Fruit fly (Drosophila melanogaster) whole organism, wandering third instar larva: ENCODE measurements around the gene lic.

Experiments
- Abd-B ChIP-seq: fragments of >200 bp; optimal IDR thresholded peaks from 2 replicates; lab custom pipeline; 2017; ENCODE audit warnings: missing biosample characterization, missing genetic modification characterization
- CG32264 ChIP-seq: fragments of 200-800 bp; sonication (Bioruptor generic); optimal IDR thresholded peaks from 2 replicates; lab custom pipeline; 2016; ENCODE audit warnings: missing biosample characterization, missing genetic modification characterization
- CG9705 ChIP-seq: fragments of 200-800 bp; sonication (Bioruptor generic); optimal IDR thresholded peaks from 2 replicates; lab custom pipeline; 2018; ENCODE audit warnings: missing biosample characterization, mild to moderate bottlenecking, missing genetic modification characterization
- CrebA ChIP-seq: fragments of 200-800 bp; sonication (Bioruptor generic); optimal IDR thresholded peaks from 2 replicates; lab custom pipeline; 2016; ENCODE audit warnings: missing biosample characterization, mild to moderate bottlenecking, missing genetic modification characterization, borderline replicate concordance
- Dfd ChIP-seq: fragments of >200 bp; optimal IDR thresholded peaks from 2 replicates; lab custom pipeline; 2017; ENCODE audit warnings: missing biosample characterization, missing genetic modification characterization
- Dif ChIP-seq: fragments of 200-275, 200-300 bp; sonication (Bioruptor generic); optimal IDR thresholded peaks from 2 replicates; lab custom pipeline; 2018; ENCODE audit warnings: missing biosample characterization, missing genetic modification characterization; ENCODE audit not compliant: partially characterized antibody
- GATAd ChIP-seq: sonication (Bioruptor generic); optimal IDR thresholded peaks from 2 replicates; lab custom pipeline; 2016; ENCODE audit warnings: missing biosample characterization, missing genetic modification characterization
- HLH106 ChIP-seq: fragments of 200-800 bp; optimal IDR thresholded peaks from 3 replicates; lab custom pipeline; 2019; ENCODE audit warnings: missing biosample characterization, mild to moderate bottlenecking, missing genetic modification characterization, moderate library complexity
- Hnf4 ChIP-seq: fragments of 200-800 bp; sonication (Bioruptor generic); optimal IDR thresholded peaks from 2 replicates; lab custom pipeline; 2016; ENCODE audit warnings: missing biosample characterization, mild to moderate bottlenecking, missing genetic modification characterization
- Hr78 ChIP-seq: fragments of >200 bp; optimal IDR thresholded peaks from 2 replicates; lab custom pipeline; 2017; ENCODE audit warnings: missing biosample characterization, missing genetic modification characterization
- Hr83 ChIP-seq: fragments of 200-300 bp; sonication (Bioruptor generic); optimal IDR thresholded peaks from 2 replicates; lab custom pipeline; 2016; ENCODE audit warnings: missing biosample characterization, mild to moderate bottlenecking, missing genetic modification characterization, moderate library complexity; ENCODE audit not compliant: poor library complexity, severe bottlenecking
- Jra ChIP-seq: sonication (Bioruptor generic); optimal IDR thresholded peaks from 2 replicates; lab custom pipeline; 2016; ENCODE audit warnings: missing biosample characterization, missing genetic modification characterization
- Mio ChIP-seq: sonication (Bioruptor generic); optimal IDR thresholded peaks from 2 replicates; lab custom pipeline; 2016; ENCODE audit warnings: missing biosample characterization, missing genetic modification characterization
- Myc ChIP-seq: fragments of >200 bp; optimal IDR thresholded peaks from 2 replicates; lab custom pipeline; 2017
- N ChIP-seq: fragments of >200 bp; optimal IDR thresholded peaks from 2 replicates; lab custom pipeline; 2018; ENCODE audit warnings: missing biosample characterization, missing external identifiers, missing genetic modification characterization
- Sp1 ChIP-seq: fragments of 200-800 bp; sonication (Bioruptor generic); optimal IDR thresholded peaks from 3 replicates; lab custom pipeline; 2019; ENCODE audit warnings: missing biosample characterization, mild to moderate bottlenecking, missing genetic modification characterization, moderate library complexity
- Vsx2 ChIP-seq: fragments of 200-300, 225-300 bp; sonication (Bioruptor generic); optimal IDR thresholded peaks from 2 replicates; lab custom pipeline; 2018; ENCODE audit warnings: missing biosample characterization, missing genetic modification characterization; ENCODE audit not compliant: partially characterized antibody
- br ChIP-seq: fragments of 200-800 bp; sonication (Bioruptor generic); optimal IDR thresholded peaks from 2 replicates; lab custom pipeline; 2016; ENCODE audit warnings: missing biosample characterization, missing genetic modification characterization
- brk ChIP-seq: fragments of 200-800 bp; sonication (Bioruptor generic); optimal IDR thresholded peaks from 2 replicates; lab custom pipeline; 2016; ENCODE audit warnings: missing biosample characterization, mild to moderate bottlenecking, missing genetic modification characterization
- dl ChIP-seq, 2 experiments: fragments of 175-275, 200-275 bp in 1 of 2; fragments of 200-275 bp in 1 of 2; sonication (Bioruptor generic); optimal IDR thresholded peaks; lab custom pipeline; 2018; ENCODE audit warnings: mild to moderate bottlenecking in 2 of 2, missing biosample characterization in 2 of 2, missing genetic modification characterization in 2 of 2, moderate library complexity in 2 of 2; ENCODE audit not compliant: partially characterized antibody in 2 of 2, insufficient read depth in 1 of 2
- dsf ChIP-seq: sonication (Bioruptor generic); optimal IDR thresholded peaks from 2 replicates; lab custom pipeline; 2016; ENCODE audit warnings: missing biosample characterization, missing genetic modification characterization, borderline replicate concordance
- ey ChIP-seq: fragments of 200-800 bp; sonication (Bioruptor generic); optimal IDR thresholded peaks from 2 replicates; lab custom pipeline; 2016; ENCODE audit warnings: missing biosample characterization, missing genetic modification characterization
- fru ChIP-seq: fragments of 200-800 bp; sonication (Bioruptor generic); optimal IDR thresholded peaks from 3 replicates; lab custom pipeline; 2016; ENCODE audit warnings: missing biosample characterization, mild to moderate bottlenecking, missing genetic modification characterization
- h ChIP-seq: fragments of 200-800 bp; sonication (Bioruptor generic); optimal IDR thresholded peaks from 3 replicates; lab custom pipeline; 2016; ENCODE audit warnings: missing biosample characterization, mild to moderate bottlenecking, missing genetic modification characterization
- jim ChIP-seq: fragments of 175-275, 200-325 bp; sonication (Bioruptor generic); optimal IDR thresholded peaks from 2 replicates; lab custom pipeline; 2016; ENCODE audit warnings: missing biosample characterization, mild to moderate bottlenecking, missing genetic modification characterization
- lola ChIP-seq: fragments of >200 bp; optimal IDR thresholded peaks from 2 replicates; lab custom pipeline; 2017; ENCODE audit warnings: missing biosample characterization, missing genetic modification characterization
- psq ChIP-seq: fragments of 200-800 bp; sonication (Bioruptor generic); optimal IDR thresholded peaks from 3 replicates; lab custom pipeline; 2017; ENCODE audit warnings: missing biosample characterization, mild to moderate bottlenecking, missing genetic modification characterization, moderate library complexity
- rgr ChIP-seq: fragments of 200-800 bp; sonication (Bioruptor generic); optimal IDR thresholded peaks from 3 replicates; lab custom pipeline; 2016; ENCODE audit warnings: missing biosample characterization, mild to moderate bottlenecking, missing genetic modification characterization
- sage ChIP-seq: fragments of 200-800 bp; sonication (Bioruptor generic); optimal IDR thresholded peaks from 2 replicates; lab custom pipeline; 2016; ENCODE audit warnings: missing biosample characterization, mild to moderate bottlenecking, missing genetic modification characterization
- sv ChIP-seq: fragments of 200-800 bp; sonication (Bioruptor generic); optimal IDR thresholded peaks from 3 replicates; lab custom pipeline; 2016; ENCODE audit warnings: missing biosample characterization, missing genetic modification characterization
- woc ChIP-seq: sonication (Bioruptor generic); optimal IDR thresholded peaks from 2 replicates; lab custom pipeline; 2016; ENCODE audit warnings: missing biosample characterization, mild to moderate bottlenecking, missing genetic modification characterization

The lic gene

dm6 chrX:13101817-13102216, 10.9 kb downstream of the lic start:
- TF ChIP-seq Hnf4: no peak
- peak; percentile 27 for TF ChIP-seq h (GFP tag; lab: Kevin White, UChicago)

dm6 chrX:13104571-13104970, 13.6 kb downstream of the lic start:
- TF ChIP-seq CG32264 (GFP tag; lab: Kevin White, UChicago): no peak
- TF ChIP-seq CrebA: no peak
- TF ChIP-seq Hr78 (GFP tag; lab: Kevin White, UChicago): no peak
- no peak for TF ChIP-seq dsf (GFP tag; lab: Kevin White, UChicago)
- TF ChIP-seq Jra: no peak
- TF ChIP-seq Abd-B (GFP tag; lab: Kevin White, UChicago): no peak
- TF ChIP-seq Dif (GFP tag; lab: Kevin White, UChicago): no peak
- TF ChIP-seq fru (GFP tag; lab: Kevin White, UChicago): no peak
- no peak for TF ChIP-seq Hnf4

- TF ChIP-seq CG9705 (no peak), Dif (GFP tag; lab: Kevin White, UChicago) (no peak), h (GFP tag; lab: Kevin White, UChicago) (no peak), psq (GFP tag; lab: Kevin White, UChicago) (no peak), br (GFP tag; lab: Kevin White, UChicago) (no peak), GATAd (GFP tag; lab: Kevin White, UChicago) (no peak), Jra (no peak), dl (GFP tag; optimal IDR thresholded peaks at IDR 0.05; lab: Kevin White, UChicago; ENCODE audit: insufficient read depth in 1 of 2, partially characterized antibody in 2 of 2) (no peak), sv (GFP tag; lab: Kevin White, UChicago) (no peak), sage (GFP tag; lab: Kevin White, UChicago) (no peak)
- TF ChIP-seq, all 38 proteins: peak for 0
These were observed 14.3 kb downstream of the lic start for dm6 chrX:13105220-13105619.

DNA sequence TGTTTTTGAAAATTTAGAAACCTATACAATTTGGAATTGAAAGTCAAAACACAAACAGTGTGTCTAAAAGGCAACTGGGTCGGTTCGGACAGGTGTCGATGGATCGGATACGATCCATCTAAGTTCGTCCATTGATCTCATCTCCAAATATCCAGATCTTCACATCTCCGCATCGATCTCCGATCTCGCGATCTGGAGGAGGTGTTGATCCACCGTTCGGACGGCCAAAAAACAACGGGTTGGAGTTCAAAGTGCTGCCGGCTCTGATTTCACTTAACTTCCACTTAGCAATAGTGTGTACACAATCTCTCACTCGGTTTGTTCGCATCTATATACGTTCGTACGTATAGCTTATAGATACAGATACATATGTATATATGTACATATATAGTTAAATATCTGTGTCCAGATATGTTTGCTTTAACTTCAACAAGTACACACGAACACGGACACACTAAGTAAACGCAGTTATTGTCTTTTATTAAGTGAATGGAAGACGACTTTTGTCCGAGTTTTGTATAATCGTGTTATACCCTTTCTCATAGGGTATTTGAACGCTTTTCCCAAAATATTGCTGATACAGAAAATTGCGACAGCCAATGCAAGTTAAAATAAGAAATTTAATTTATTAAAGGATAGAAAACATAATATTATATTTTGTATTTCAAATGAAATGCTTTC, 17.3 kb downstream of the lic start, which contains the start of gene Fer3HCH:
Gene Fer3HCH (minus strand): TSS at position 51 of the 681 bp plus-strand sequence.
- no peak for TF ChIP-seq Abd-B (GFP tag; lab: Kevin White, UChicago)
- no peak for TF ChIP-seq woc (GFP tag; lab: Kevin White, UChicago)
- no peak for TF ChIP-seq dsf (GFP tag; lab: Kevin White, UChicago)
- no peak for TF ChIP-seq brk (GFP tag; lab: Kevin White, UChicago)
- TF ChIP-seq br (GFP tag; lab: Kevin White, UChicago): no peak
- TF ChIP-seq Jra: no peak
- no peak for TF ChIP-seq Hr78 (GFP tag; lab: Kevin White, UChicago)
- no peak for TF ChIP-seq Vsx2 (GFP tag; lab: Kevin White, UChicago)
- TF ChIP-seq CrebA: no peak
- no peak for TF ChIP-seq ey (GFP tag; lab: Kevin White, UChicago)
- TF ChIP-seq jim (GFP tag; lab: Kevin White, UChicago): no peak
- no peak for TF ChIP-seq Sp1
- no peak for TF ChIP-seq N (GFP tag; lab: Kevin White, UChicago)
- TF ChIP-seq rgr (GFP tag; lab: Kevin White, UChicago): no peak
- TF ChIP-seq sv (GFP tag; lab: Kevin White, UChicago): no peak
- TF ChIP-seq Myc (lab: Kevin White, UChicago): no peak
- no peak for TF ChIP-seq Dfd (GFP tag; lab: Kevin White, UChicago)
- TF ChIP-seq Mio (GFP tag; lab: Kevin White, UChicago): no peak
- TF ChIP-seq Hr83 (GFP tag; lab: Kevin White, UChicago): no peak

- TF ChIP-seq lola (GFP tag; lab: Kevin White, UChicago): no peak
- TF ChIP-seq jim (GFP tag; lab: Kevin White, UChicago): no peak
- TF ChIP-seq HLH106 (tag; lab: Kevin White, UChicago): peak; percentile 32
- peak; percentile 11 for TF ChIP-seq psq (GFP tag; lab: Kevin White, UChicago)
- TF ChIP-seq Mio (GFP tag; lab: Kevin White, UChicago): no peak
- no peak for TF ChIP-seq Sp1
These were observed 18.7 kb downstream of the lic start for dm6 chrX:13109583-13110126.
